Worm (Caenorhabditis elegans) whole organism, L4 larva: Measurements from ENCODE around the gene C46F4.3.
A peak's percentile ranks its signal among the peaks of the same experiment; 100 is the strongest.

Source experiments
- F44E2.7 ChIP-seq: fragments of 200-800 bp; sonication (Bioruptor generic); IDR thresholded peaks from 2 replicates; pipeline ENCODE4 v2.1.2; 2022; ENCODE audit warnings: missing genetic modification characterization, missing compliant biosample characterization
- T26A8.4 ChIP-seq: fragments of 200-800 bp; sonication (Bioruptor generic); IDR thresholded peaks from 2 replicates; pipeline ENCODE4 v1.3.6; 2022; ENCODE audit warnings: missing genetic modification characterization, missing compliant biosample characterization
- Y105C5A.15 ChIP-seq: fragments of 200-800 bp; sonication (Bioruptor generic); IDR thresholded peaks from 2 replicates; pipeline ENCODE4 v1.3.6; 2022; ENCODE audit warnings: missing genetic modification characterization, missing compliant biosample characterization
- Y5F2A.4 ChIP-seq: fragments of 200-800 bp; sonication (Bioruptor generic); optimal IDR thresholded peaks from 2 replicates; lab custom pipeline; 2018; ENCODE audit warnings: mild to moderate bottlenecking, missing genetic modification characterization, missing compliant biosample characterization
- Y75B8A.6 ChIP-seq: fragments of 200-800 bp; sonication (Bioruptor generic); IDR thresholded peaks from 2 replicates; pipeline ENCODE4 v1.3.6; 2022; ENCODE audit warnings: missing genetic modification reagents, missing genetic modification characterization, missing compliant biosample characterization
- aha-1 ChIP-seq: fragments of 150-350 bp; peaks from one replicate; lab custom pipeline; 2014; ENCODE audit warnings: missing biosample characterization, missing genetic modification characterization
- attf-4 ChIP-seq: sonication (generic microtip); optimal IDR thresholded peaks from 3 replicates; lab custom pipeline; 2017; ENCODE audit warnings: missing biosample characterization, missing genetic modification characterization
- ceh-82 ChIP-seq: sonication (generic microtip); optimal IDR thresholded peaks from 2 replicates; lab custom pipeline; 2017; ENCODE audit warnings: missing biosample characterization, missing genetic modification characterization
- cey-2 ChIP-seq: sonication (generic microtip); optimal IDR thresholded peaks from 3 replicates; lab custom pipeline; 2017; ENCODE audit warnings: missing genetic modification characterization, mild to moderate bottlenecking, missing compliant biosample characterization, antibody characterized with exemption, borderline replicate concordance; ENCODE audit not compliant: insufficient read depth
- daf-12 ChIP-seq: fragments of 150-350 bp; optimal IDR thresholded peaks from 2 replicates; lab custom pipeline; 2014; ENCODE audit warnings: missing biosample characterization, missing genetic modification reagents, missing genetic modification characterization
- daf-16 ChIP-seq, 3 experiments: sonication (generic microtip); optimal IDR thresholded peaks; 2 replicates each; lab custom pipeline; 2016 to 2017; ENCODE audit warnings: missing genetic modification characterization in 3 of 3, missing genetic modification reagents in 3 of 3, mild to moderate bottlenecking in 2 of 3, missing compliant biosample characterization in 2 of 3, missing biosample characterization in 1 of 3, moderate library complexity in 1 of 3
- daf-8 ChIP-seq: fragments of 200-800 bp; sonication (Bioruptor generic); IDR thresholded peaks from 2 replicates; pipeline ENCODE4 v1.3.6; 2022; ENCODE audit warnings: missing genetic modification characterization, missing compliant biosample characterization
- dmd-6 ChIP-seq: fragments of 200-800 bp; sonication (Bioruptor generic); IDR thresholded peaks from 2 replicates; pipeline ENCODE4 v1.3.6; 2022; ENCODE audit warnings: missing genetic modification reagents, missing genetic modification characterization, missing compliant biosample characterization
- dmd-9 ChIP-seq: fragments of 200-800 bp; sonication (Bioruptor generic); IDR thresholded peaks from 2 replicates; pipeline ENCODE4 v1.3.6; 2022; ENCODE audit warnings: missing genetic modification reagents, missing genetic modification characterization, missing compliant biosample characterization
- dpl-1 ChIP-seq: fragments of 150-350 bp; optimal IDR thresholded peaks from 2 replicates; lab custom pipeline; 2014; ENCODE audit warnings: missing biosample characterization, missing genetic modification reagents, missing genetic modification characterization
- duxl-1 ChIP-seq: sonication (generic microtip); optimal IDR thresholded peaks from 2 replicates; lab custom pipeline; 2016; ENCODE audit warnings: mild to moderate bottlenecking, missing genetic modification characterization, moderate library complexity, missing compliant biosample characterization; ENCODE audit not compliant: poor library complexity
- egl-43 ChIP-seq: fragments of 200-800 bp; sonication (Bioruptor generic); IDR thresholded peaks from 2 replicates; pipeline ENCODE4 v1.3.6; 2022; ENCODE audit warnings: missing genetic modification reagents, missing genetic modification characterization, missing compliant biosample characterization
- hlh-11 ChIP-seq: fragments of 200-800 bp; sonication (Bioruptor generic); optimal IDR thresholded peaks from 2 replicates; lab custom pipeline; 2018; ENCODE audit warnings: mild to moderate bottlenecking, missing genetic modification characterization, missing compliant biosample characterization
- hlh-30 ChIP-seq: sonication (generic microtip); optimal IDR thresholded peaks from 2 replicates; lab custom pipeline; 2017; ENCODE audit warnings: antibody characterized with exemption, mild to moderate bottlenecking, missing genetic modification characterization, missing compliant biosample characterization; ENCODE audit not compliant: insufficient read depth
- hmg-1.1 ChIP-seq: fragments of 200-800 bp; sonication (Bioruptor generic); IDR thresholded peaks from 2 replicates; pipeline ENCODE4 v1.3.6; 2022; ENCODE audit warnings: missing genetic modification reagents, missing genetic modification characterization, missing compliant biosample characterization
- jun-1 ChIP-seq: fragments of 150-350 bp; optimal IDR thresholded peaks from 2 replicates; lab custom pipeline; 2014; ENCODE audit warnings: missing biosample characterization, missing genetic modification reagents, missing genetic modification characterization
- lin-1 ChIP-seq: fragments of 200-800 bp; sonication (Bioruptor generic); IDR thresholded peaks from 2 replicates; pipeline ENCODE4 v1.3.6; 2022; ENCODE audit warnings: missing genetic modification reagents, missing genetic modification characterization, missing compliant biosample characterization
- lir-3 ChIP-seq: sonication (generic microtip); optimal IDR thresholded peaks from 2 replicates; lab custom pipeline; 2016; ENCODE audit warnings: mild to moderate bottlenecking, missing genetic modification characterization, missing compliant biosample characterization
- lsy-2 ChIP-seq, 2 experiments: fragments of 150-350 bp in 1 of 2; sonication (generic microtip) in 1 of 2; optimal IDR thresholded peaks; 2 replicates each; lab custom pipeline; 2014 to 2017; ENCODE audit warnings: missing biosample characterization in 2 of 2, missing genetic modification characterization in 2 of 2
- madf-5 ChIP-seq, 2 experiments: fragments of 200-800 bp; sonication (Bioruptor generic); IDR thresholded peaks; 2 replicates each; pipeline ENCODE4 v1.3.6; 2022; ENCODE audit warnings: missing compliant biosample characterization in 2 of 2, missing genetic modification characterization in 2 of 2
- mdl-1 ChIP-seq, 2 experiments: fragments of 150-350 bp in 1 of 2; sonication (generic microtip) in 1 of 2; optimal IDR thresholded peaks; 2 replicates each; lab custom pipeline; 2014 to 2017; ENCODE audit warnings: missing biosample characterization in 2 of 2, missing genetic modification characterization in 2 of 2
- nhr-10 ChIP-seq: fragments of 150-350 bp; optimal IDR thresholded peaks from 2 replicates; lab custom pipeline; 2014; ENCODE audit warnings: missing biosample characterization, missing genetic modification characterization
- nhr-102 ChIP-seq: sonication (generic microtip); optimal IDR thresholded peaks from 2 replicates; lab custom pipeline; 2016; ENCODE audit warnings: mild to moderate bottlenecking, missing genetic modification characterization, moderate library complexity, missing compliant biosample characterization
- nhr-11 ChIP-seq: fragments of 150-350 bp; optimal IDR thresholded peaks from 2 replicates; lab custom pipeline; 2014; ENCODE audit warnings: missing biosample characterization, missing genetic modification characterization
- nhr-111 ChIP-seq: fragments of 200-800 bp; sonication (Bioruptor generic); optimal IDR thresholded peaks from 2 replicates; lab custom pipeline; 2018; ENCODE audit warnings: mild to moderate bottlenecking, missing genetic modification characterization, missing compliant biosample characterization
- nhr-237 ChIP-seq: sonication (generic microtip); optimal IDR thresholded peaks from 2 replicates; lab custom pipeline; 2017; ENCODE audit warnings: missing biosample characterization, missing genetic modification characterization
- nhr-28 ChIP-seq: fragments of 150-350 bp; optimal IDR thresholded peaks from 2 replicates; lab custom pipeline; 2014; ENCODE audit warnings: missing biosample characterization, missing genetic modification characterization
- nhr-77 ChIP-seq: fragments of 150-350 bp; optimal IDR thresholded peaks from 2 replicates; lab custom pipeline; 2014; ENCODE audit warnings: missing biosample characterization, missing genetic modification characterization
- pqm-1 ChIP-seq: sonication (generic microtip); optimal IDR thresholded peaks from 2 replicates; lab custom pipeline; 2017; ENCODE audit warnings: missing biosample characterization, missing genetic modification characterization
- saeg-2 ChIP-seq: fragments of 200-800 bp; sonication (Bioruptor generic); IDR thresholded peaks from 2 replicates; pipeline ENCODE4 v1.3.6; 2022; ENCODE audit warnings: missing genetic modification reagents, missing genetic modification characterization, missing compliant biosample characterization
- spr-3 ChIP-seq: fragments of 200-800 bp; sonication (Bioruptor generic); optimal IDR thresholded peaks from 2 replicates; lab custom pipeline; 2018; ENCODE audit warnings: mild to moderate bottlenecking, missing genetic modification characterization, missing compliant biosample characterization
- tra-1 ChIP-seq: fragments of 200-800 bp; sonication (Bioruptor generic); IDR thresholded peaks from 2 replicates; pipeline ENCODE4 v1.3.6; 2022; ENCODE audit warnings: missing genetic modification reagents, missing genetic modification characterization, missing compliant biosample characterization
- unc-62 ChIP-seq, 3 experiments: fragments of 150-350 bp in 1 of 3; sonication (generic microtip); optimal IDR thresholded peaks in 2 of 3; peaks in 1 of 3; 1 replicate in 1 of 3; 2 replicates in 2 of 3; lab custom pipeline; 2014 to 2017; ENCODE audit warnings: missing biosample characterization in 3 of 3, missing genetic modification characterization in 3 of 3, missing genetic modification reagents in 3 of 3, missing genotype in 1 of 3
- zip-2 ChIP-seq: fragments of 150-350 bp; optimal IDR thresholded peaks from 2 replicates; lab custom pipeline; 2014; ENCODE audit warnings: missing biosample characterization, missing genetic modification characterization

C46F4.3 gene

DNA sequence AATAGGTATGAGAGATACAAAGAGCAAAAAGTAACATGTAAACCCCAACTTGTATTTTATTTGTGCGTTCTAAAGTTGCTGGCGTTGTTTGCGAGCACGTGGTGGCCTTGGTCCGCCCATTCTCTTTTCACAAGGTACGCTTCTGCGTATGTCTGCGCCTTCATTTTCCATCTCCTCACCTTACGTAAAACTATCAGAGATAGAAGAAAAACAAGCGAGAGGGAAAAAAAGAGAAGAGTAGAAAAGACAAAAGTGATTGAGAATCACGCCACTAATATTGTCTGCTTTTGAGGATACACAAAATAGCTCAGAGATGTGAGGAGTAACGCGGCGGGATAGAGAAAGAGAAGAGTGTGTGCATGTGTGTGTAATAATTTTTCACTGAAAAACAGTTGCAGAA, 6.6 kb downstream of the C46F4.3 start (continued):
- no peak for TF ChIP-seq daf-12
- peak; percentile 73 to 90 for TF ChIP-seq mdl-1 (tag; optimal IDR thresholded peaks at IDR 0.05; lab: Kevin White, UChicago)
- no peak for TF ChIP-seq nhr-237 (tag; lab: Kevin White, UChicago)
- 0 out of 2 replicates have a peak, but pooled peaks have one; percentile 29 for TF ChIP-seq tra-1 (GFP tag; lab: Robert Waterston, UW)
- TF ChIP-seq Y105C5A.15 = no peak
- TF ChIP-seq dmd-9 (GFP tag; lab: Robert Waterston, UW) = no peak
- TF ChIP-seq nhr-10 (tag; lab: Kevin White, UChicago) = peak; percentile 7
- no peak for TF ChIP-seq jun-1 (tag; lab: Kevin White, UChicago)
- TF ChIP-seq hlh-11 (tag; lab: Kevin White, UChicago) = peak; percentile 82
- no peak for TF ChIP-seq lir-3 (tag; lab: Kevin White, UChicago)
- TF ChIP-seq nhr-102 (tag; lab: Kevin White, UChicago) = no peak
- peak; percentile 34 for TF ChIP-seq nhr-77 (tag; lab: Kevin White, UChicago)
- no peak for TF ChIP-seq ceh-82 (tag; lab: Kevin White, UChicago)
- no peak for TF ChIP-seq cey-2 (tag; lab: Kevin White, UChicago)
- no peak for TF ChIP-seq madf-5 (GFP tag; IDR thresholded peaks at IDR 0.05; lab: Robert Waterston, UW)
- no peak for TF ChIP-seq pqm-1

DNA sequence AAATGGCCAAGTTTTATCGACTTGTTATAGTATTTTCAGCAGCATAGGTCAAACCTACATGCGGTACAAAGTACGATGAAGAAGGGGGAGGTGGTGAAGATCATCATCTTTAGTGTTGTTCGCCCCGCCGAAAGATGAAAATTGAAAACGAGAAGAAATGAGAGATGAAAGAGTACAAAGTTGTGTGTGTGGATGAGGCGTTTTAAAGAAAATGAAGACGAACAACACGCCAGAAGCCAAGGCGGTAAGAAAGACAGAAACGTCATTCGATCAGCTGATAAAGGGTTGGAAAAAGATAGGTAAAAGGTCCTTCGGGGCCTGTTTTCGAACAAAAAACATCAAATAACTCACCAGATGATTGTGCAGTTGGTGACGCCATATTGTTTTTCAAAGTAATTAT, 8.3 kb downstream of the C46F4.3 start:
- TF ChIP-seq daf-16 (GFP tag; optimal IDR thresholded peaks at IDR 0.05; lab: Kevin White, UChicago) = peak in 1 of 2 experiments; percentile 78
- TF ChIP-seq daf-16 (tag; optimal IDR thresholded peaks at IDR 0.05; lab: Kevin White, UChicago) = no peak
- no peak for TF ChIP-seq duxl-1 (tag; lab: Kevin White, UChicago)
- peak; percentile 37 for TF ChIP-seq nhr-11 (tag; lab: Kevin White, UChicago)
- no peak for TF ChIP-seq spr-3 (GFP tag; lab: Kevin White, UChicago)
- peak; percentile 9 for TF ChIP-seq nhr-28
- peak; percentile 88 for TF ChIP-seq aha-1
- TF ChIP-seq ceh-82 (tag; lab: Kevin White, UChicago) = no peak
- TF ChIP-seq hlh-30 (tag; lab: Kevin White, UChicago) = peak; percentile 31
- TF ChIP-seq dmd-6 (GFP tag; lab: Robert Waterston, UW) = 0 out of 2 replicates have a peak, but pooled peaks have one; percentile 8
- TF ChIP-seq lsy-2 (tag; optimal IDR thresholded peaks at IDR 0.05; lab: Kevin White, UChicago) = peak in 1 of 2 experiments; percentile 11
- TF ChIP-seq hlh-11 (tag; lab: Kevin White, UChicago) = peak; percentile 72
- TF ChIP-seq, all 104 proteins: peak for 8

DNA sequence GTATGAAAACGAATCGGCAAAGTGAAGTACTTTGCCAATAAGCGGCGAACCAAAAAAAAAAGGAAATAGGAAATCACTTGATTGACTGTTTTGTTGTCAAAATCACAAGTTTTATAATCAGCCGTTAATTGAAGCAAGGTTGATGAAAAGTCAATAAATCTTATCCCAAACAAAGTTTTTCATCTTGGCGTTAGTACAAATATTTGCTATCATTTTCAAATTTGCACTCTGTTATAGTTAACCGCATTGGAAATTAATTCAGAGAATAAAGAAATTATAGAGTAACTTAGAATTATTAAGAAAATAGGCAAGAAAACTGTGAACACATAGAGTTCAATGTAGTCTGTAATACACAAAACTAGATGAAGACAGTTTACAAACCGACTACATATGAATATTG, 8.9 kb downstream of the C46F4.3 start, which contains the start of gene acs-17:
TSS of gene acs-17 (minus strand) at position 23 of the 400 bp plus-strand sequence.
- TF ChIP-seq F44E2.7 (no peak), daf-8 (no peak), nhr-111 (GFP tag; lab: Kevin White, UChicago) (no peak), dpl-1 (GFP tag; lab: Kevin White, UChicago) (no peak), aha-1 (peak; percentile 18), unc-62 (GFP tag; optimal IDR thresholded peaks at IDR 0.05 in 1 of 2; lab: Kevin White, UChicago) (peak in 1 of 2 experiments; percentile 95), unc-62 (tag; optimal IDR thresholded peaks at IDR 0.05; lab: Kevin White, UChicago) (no peak), lir-3 (tag; lab: Kevin White, UChicago) (no peak), attf-4 (tag; lab: Kevin White, UChicago) (no peak), egl-43 (GFP tag; lab: Robert Waterston, UW) (no peak)

DNA sequence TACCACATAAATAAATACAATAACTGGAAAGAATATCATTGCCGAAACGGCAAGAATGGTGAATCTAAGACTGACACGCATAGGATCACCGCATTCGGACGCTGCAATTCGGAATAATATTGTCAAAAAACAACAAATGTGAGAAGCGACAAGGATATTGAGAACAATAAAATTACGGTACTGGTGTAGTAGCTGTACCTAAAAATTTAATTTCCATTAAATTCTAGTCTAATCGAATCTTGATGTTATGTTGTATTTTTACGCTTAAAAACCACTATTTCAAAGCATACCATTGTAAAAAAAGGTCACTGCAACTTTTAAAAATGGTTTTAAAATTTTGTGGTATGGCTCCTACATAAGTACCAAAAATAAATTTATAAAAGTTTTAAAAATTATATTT, 13.2 kb downstream of the C46F4.3 start, which contains the start of gene mig-23:
TSS of gene mig-23 (minus strand) at position 101 of the 400 bp plus-strand sequence.
- no peak for TF ChIP-seq zip-2
- no peak for TF ChIP-seq Y5F2A.4 (GFP tag; lab: Kevin White, UChicago)
- no peak for TF ChIP-seq duxl-1 (tag; lab: Kevin White, UChicago)
- TF ChIP-seq T26A8.4 (GFP tag; lab: Robert Waterston, UW) = no peak
- no peak for TF ChIP-seq nhr-28
- no peak for TF ChIP-seq Y75B8A.6 (GFP tag; lab: Robert Waterston, UW)
- no peak for TF ChIP-seq lir-3 (tag; lab: Kevin White, UChicago)
- TF ChIP-seq lin-1 (GFP tag; lab: Robert Waterston, UW) = no peak
- no peak for TF ChIP-seq tra-1 (GFP tag; lab: Robert Waterston, UW)
- no peak for TF ChIP-seq hmg-1.1 (GFP tag; lab: Robert Waterston, UW)
- no peak for TF ChIP-seq spr-3 (GFP tag; lab: Kevin White, UChicago)
- TF ChIP-seq saeg-2 (GFP tag; lab: Robert Waterston, UW) = no peak
